Fruit fly (Drosophila melanogaster) S2 (cell line): ENCODE results near the gene ssp7.

Experiments used
- CG8478 ChIP-seq: fragments of >200 bp; optimal IDR thresholded peaks from 2 replicates; lab custom pipeline; 2018
- CTCF ChIP-seq, 2 experiments: fragments of >200 bp; optimal IDR thresholded peaks; 2 replicates each; lab custom pipeline; 2018

DNA sequence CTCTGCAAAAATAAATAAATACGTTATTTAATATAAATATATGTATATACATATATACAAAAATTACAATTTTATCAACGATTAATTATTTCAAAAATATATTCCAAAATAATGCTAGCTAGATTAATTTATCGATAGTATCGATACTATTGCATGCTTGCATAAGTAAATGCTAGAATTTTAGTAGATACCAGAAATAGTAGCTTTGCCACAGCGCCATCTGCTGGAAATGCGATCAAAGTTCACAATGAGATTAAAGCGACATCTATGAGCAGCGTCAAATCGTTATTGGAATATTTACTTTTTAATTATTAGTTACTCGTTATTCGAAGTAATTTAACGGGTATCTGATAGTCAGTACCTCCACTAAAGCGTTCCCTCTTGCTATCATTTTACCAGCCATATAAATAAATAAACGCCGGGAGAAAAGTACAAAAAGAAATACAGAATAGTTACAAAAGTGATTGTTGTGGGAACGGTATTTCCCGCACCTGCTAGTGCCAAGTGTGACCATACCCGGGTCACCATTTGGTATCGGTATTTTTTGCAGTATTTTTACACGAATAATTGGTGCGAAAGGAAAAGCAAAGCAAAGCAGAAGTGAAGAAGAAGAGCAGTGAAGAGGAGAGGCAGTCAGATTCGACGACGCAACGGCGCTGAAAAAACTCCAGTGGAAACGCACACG, 13.9 kb upstream of the ssp7 start, which contains the start of the genes rtv and Dlic:
- TF ChIP-seq CG8478 (lab: Kevin White, UChicago) (no peak), CTCF (optimal IDR thresholded peaks at IDR 0.05; lab: Kevin White, UChicago) (peak; percentile 83 to 89)
